Worm (Caenorhabditis elegans) whole organism, L4 larva: ENCODE measurements around the gene C17H11.5.

Source experiments
- D1046.2 ChIP-seq: fragments of 200-800 bp; sonication (Bioruptor generic); IDR thresholded peaks from 2 replicates; pipeline ENCODE4 v1.3.6; 2022; ENCODE audit warnings: missing genetic modification characterization, missing compliant biosample characterization
- F26F4.8 ChIP-seq: fragments of 200-800 bp; sonication (Bioruptor generic); conservative IDR thresholded peaks from 2 replicates; pipeline ENCODE4 v1.3.6; 2022; ENCODE audit warnings: missing genetic modification characterization, missing compliant biosample characterization
- T26A8.4 ChIP-seq: fragments of 200-800 bp; sonication (Bioruptor generic); IDR thresholded peaks from 2 replicates; pipeline ENCODE4 v1.3.6; 2022; ENCODE audit warnings: missing genetic modification characterization, missing compliant biosample characterization
- Y48G9A.11 ChIP-seq: fragments of 200-800 bp; sonication (Bioruptor generic); IDR thresholded peaks from 2 replicates; pipeline ENCODE4 v1.3.6; 2022; ENCODE audit warnings: missing genetic modification reagents, missing genetic modification characterization, missing compliant biosample characterization
- Y5F2A.4 ChIP-seq: fragments of 200-800 bp; sonication (Bioruptor generic); optimal IDR thresholded peaks from 2 replicates; lab custom pipeline; 2018; ENCODE audit warnings: mild to moderate bottlenecking, missing genetic modification characterization, missing compliant biosample characterization
- ZK337.2 ChIP-seq: fragments of 200-800 bp; sonication (Bioruptor generic); IDR thresholded peaks from 2 replicates; pipeline ENCODE4 v1.3.6; 2022; ENCODE audit warnings: missing genetic modification reagents, missing genetic modification characterization, missing compliant biosample characterization
- aly-2 ChIP-seq: sonication (generic microtip); optimal IDR thresholded peaks from 2 replicates; lab custom pipeline; 2018; ENCODE audit warnings: missing biosample characterization, missing genetic modification characterization
- ama-1 ChIP-seq: fragments of 150-350 bp; optimal IDR thresholded peaks from 2 replicates; lab custom pipeline; 2014; ENCODE audit warnings: inconsistent platforms, mixed read lengths
- ceh-20 ChIP-seq: fragments of 200-800 bp; sonication (Bioruptor generic); IDR thresholded peaks from 2 replicates; pipeline ENCODE4 v1.3.6; 2022; ENCODE audit warnings: missing genetic modification reagents, missing genetic modification characterization, missing compliant biosample characterization
- ceh-32 ChIP-seq: sonication (generic microtip); optimal IDR thresholded peaks from 2 replicates; lab custom pipeline; 2016; ENCODE audit warnings: mild to moderate bottlenecking, missing genetic modification characterization, missing compliant biosample characterization; ENCODE audit not compliant: poor library complexity
- ceh-82 ChIP-seq: sonication (generic microtip); optimal IDR thresholded peaks from 2 replicates; lab custom pipeline; 2017; ENCODE audit warnings: missing biosample characterization, missing genetic modification characterization
- ces-1 ChIP-seq: fragments of 150-350 bp; sonication (generic microtip); optimal IDR thresholded peaks from 4 replicates; lab custom pipeline; 2014; ENCODE audit warnings: missing biosample characterization, missing genetic modification reagents, missing genetic modification characterization
- daf-16 ChIP-seq, 3 experiments: sonication (generic microtip); optimal IDR thresholded peaks; 2 replicates each; lab custom pipeline; 2016 to 2017; ENCODE audit warnings: missing genetic modification characterization in 3 of 3, missing genetic modification reagents in 3 of 3, mild to moderate bottlenecking in 2 of 3, missing compliant biosample characterization in 2 of 3, missing biosample characterization in 1 of 3, moderate library complexity in 1 of 3
- daf-8 ChIP-seq: fragments of 200-800 bp; sonication (Bioruptor generic); IDR thresholded peaks from 2 replicates; pipeline ENCODE4 v1.3.6; 2022; ENCODE audit warnings: missing genetic modification characterization, missing compliant biosample characterization
- dmd-6 ChIP-seq: fragments of 200-800 bp; sonication (Bioruptor generic); IDR thresholded peaks from 2 replicates; pipeline ENCODE4 v1.3.6; 2022; ENCODE audit warnings: missing genetic modification reagents, missing genetic modification characterization, missing compliant biosample characterization
- dmd-9 ChIP-seq: fragments of 200-800 bp; sonication (Bioruptor generic); IDR thresholded peaks from 2 replicates; pipeline ENCODE4 v1.3.6; 2022; ENCODE audit warnings: missing genetic modification reagents, missing genetic modification characterization, missing compliant biosample characterization
- dpl-1 ChIP-seq: fragments of 150-350 bp; optimal IDR thresholded peaks from 2 replicates; lab custom pipeline; 2014; ENCODE audit warnings: missing biosample characterization, missing genetic modification reagents, missing genetic modification characterization
- dve-1 ChIP-seq: sonication (generic microtip); optimal IDR thresholded peaks from 2 replicates; lab custom pipeline; 2017; ENCODE audit warnings: antibody characterized with exemption, mild to moderate bottlenecking, missing genetic modification characterization, missing compliant biosample characterization; ENCODE audit not compliant: insufficient read depth
- egl-27 ChIP-seq: sonication (generic microtip); optimal IDR thresholded peaks from 3 replicates; lab custom pipeline; 2017; ENCODE audit warnings: missing biosample characterization, missing genetic modification reagents, missing genetic modification characterization
- hif-1 ChIP-seq, 2 experiments: sonication (generic microtip); optimal IDR thresholded peaks; 2 replicates each; lab custom pipeline; 2016 to 2017; ENCODE audit warnings: missing compliant biosample characterization in 2 of 2, missing genetic modification characterization in 2 of 2, missing genetic modification reagents in 2 of 2, missing genotype in 2 of 2, mild to moderate bottlenecking in 1 of 2
- hlh-30 ChIP-seq: sonication (generic microtip); optimal IDR thresholded peaks from 2 replicates; lab custom pipeline; 2017; ENCODE audit warnings: antibody characterized with exemption, mild to moderate bottlenecking, missing genetic modification characterization, missing compliant biosample characterization; ENCODE audit not compliant: insufficient read depth
- hmg-1.1 ChIP-seq: fragments of 200-800 bp; sonication (Bioruptor generic); IDR thresholded peaks from 2 replicates; pipeline ENCODE4 v1.3.6; 2022; ENCODE audit warnings: missing genetic modification reagents, missing genetic modification characterization, missing compliant biosample characterization
- lin-13 ChIP-seq: fragments of 150-350 bp; optimal IDR thresholded peaks from 2 replicates; lab custom pipeline; 2014; ENCODE audit warnings: missing biosample characterization, missing genetic modification reagents, missing genetic modification characterization
- lin-15B ChIP-seq: fragments of 150-350 bp; sonication (generic microtip); optimal IDR thresholded peaks from 3 replicates; lab custom pipeline; 2014; ENCODE audit warnings: missing biosample characterization, missing genetic modification characterization
- lin-29 ChIP-seq: fragments of 200-800 bp; sonication (Bioruptor generic); IDR thresholded peaks from 2 replicates; pipeline ENCODE4 v1.3.6; 2022; ENCODE audit warnings: missing genetic modification reagents, missing genetic modification characterization, missing compliant biosample characterization
- lin-39 ChIP-seq: fragments of 150-350 bp; optimal IDR thresholded peaks from 2 replicates; lab custom pipeline; 2014; ENCODE audit warnings: missing biosample characterization, missing genetic modification reagents, missing genetic modification characterization
- lir-3 ChIP-seq: sonication (generic microtip); optimal IDR thresholded peaks from 2 replicates; lab custom pipeline; 2016; ENCODE audit warnings: mild to moderate bottlenecking, missing genetic modification characterization, missing compliant biosample characterization
- madf-5 ChIP-seq, 2 experiments: fragments of 200-800 bp; sonication (Bioruptor generic); IDR thresholded peaks; 2 replicates each; pipeline ENCODE4 v1.3.6; 2022; ENCODE audit warnings: missing compliant biosample characterization in 2 of 2, missing genetic modification characterization in 2 of 2
- mxl-2 ChIP-seq: fragments of 200-800 bp; sonication (Bioruptor generic); conservative IDR thresholded peaks from 2 replicates; pipeline ENCODE4 v1.3.6; 2022; ENCODE audit warnings: missing genetic modification reagents, missing genetic modification characterization, missing compliant biosample characterization
- mxl-3 ChIP-seq: fragments of 200-800 bp; sonication (Bioruptor generic); optimal IDR thresholded peaks from 2 replicates; lab custom pipeline; 2018; ENCODE audit warnings: mild to moderate bottlenecking, missing genetic modification characterization, missing compliant biosample characterization
- nhr-10 ChIP-seq: fragments of 150-350 bp; optimal IDR thresholded peaks from 2 replicates; lab custom pipeline; 2014; ENCODE audit warnings: missing biosample characterization, missing genetic modification characterization
- nhr-102 ChIP-seq: sonication (generic microtip); optimal IDR thresholded peaks from 2 replicates; lab custom pipeline; 2016; ENCODE audit warnings: mild to moderate bottlenecking, missing genetic modification characterization, moderate library complexity, missing compliant biosample characterization
- nhr-237 ChIP-seq: sonication (generic microtip); optimal IDR thresholded peaks from 2 replicates; lab custom pipeline; 2017; ENCODE audit warnings: missing biosample characterization, missing genetic modification characterization
- nhr-25 ChIP-seq: sonication (generic microtip); optimal IDR thresholded peaks from 2 replicates; lab custom pipeline; 2017; ENCODE audit warnings: missing genetic modification characterization, mild to moderate bottlenecking, missing compliant biosample characterization, antibody characterized with exemption, moderate library complexity, borderline replicate concordance; ENCODE audit not compliant: insufficient read depth
- nhr-28 ChIP-seq: fragments of 150-350 bp; optimal IDR thresholded peaks from 2 replicates; lab custom pipeline; 2014; ENCODE audit warnings: missing biosample characterization, missing genetic modification characterization
- nhr-42 ChIP-seq: fragments of 200-800 bp; sonication (Bioruptor generic); IDR thresholded peaks from 2 replicates; pipeline ENCODE4 v1.3.6; 2022; ENCODE audit warnings: missing genetic modification characterization, missing compliant biosample characterization
- nhr-6 ChIP-seq: fragments of 150-350 bp; optimal IDR thresholded peaks from 2 replicates; lab custom pipeline; 2014; ENCODE audit warnings: missing biosample characterization, missing genetic modification characterization
- nhr-76 ChIP-seq: fragments of 150-350 bp; optimal IDR thresholded peaks from 2 replicates; lab custom pipeline; 2014; ENCODE audit warnings: missing biosample characterization, missing genetic modification characterization
- php-3 ChIP-seq: fragments of 200-800 bp; sonication (Bioruptor generic); IDR thresholded peaks from 2 replicates; pipeline ENCODE4 v1.3.6; 2022; ENCODE audit warnings: missing genetic modification reagents, missing genetic modification characterization, missing compliant biosample characterization
- sdz-12 ChIP-seq: fragments of 200-800 bp; sonication (Bioruptor generic); optimal IDR thresholded peaks from 2 replicates; lab custom pipeline; 2018; ENCODE audit warnings: mild to moderate bottlenecking, missing genetic modification characterization, missing compliant biosample characterization
- skn-1 ChIP-seq: fragments of 150-350 bp; optimal IDR thresholded peaks from 2 replicates; lab custom pipeline; 2014; ENCODE audit warnings: missing biosample characterization, missing genetic modification characterization
- snpc-1.2 ChIP-seq: fragments of 200-800 bp; sonication (Bioruptor generic); IDR thresholded peaks from 2 replicates; pipeline ENCODE4 v1.3.6; 2022; ENCODE audit warnings: missing genetic modification reagents, missing genetic modification characterization, missing compliant biosample characterization
- snpc-4 ChIP-seq: fragments of 150-350 bp; optimal IDR thresholded peaks from 2 replicates; lab custom pipeline; 2014; ENCODE audit warnings: missing biosample characterization, missing genetic modification characterization
- spr-3 ChIP-seq: fragments of 200-800 bp; sonication (Bioruptor generic); optimal IDR thresholded peaks from 2 replicates; lab custom pipeline; 2018; ENCODE audit warnings: mild to moderate bottlenecking, missing genetic modification characterization, missing compliant biosample characterization
- tra-1 ChIP-seq: fragments of 200-800 bp; sonication (Bioruptor generic); IDR thresholded peaks from 2 replicates; pipeline ENCODE4 v1.3.6; 2022; ENCODE audit warnings: missing genetic modification reagents, missing genetic modification characterization, missing compliant biosample characterization
- unc-130 ChIP-seq: sonication (generic microtip); optimal IDR thresholded peaks from 2 replicates; lab custom pipeline; 2016; ENCODE audit warnings: missing genetic modification reagents, missing genetic modification characterization, missing compliant biosample characterization
- unc-39 ChIP-seq: sonication (generic microtip); optimal IDR thresholded peaks from 2 replicates; lab custom pipeline; 2017; ENCODE audit warnings: missing biosample characterization, missing genetic modification characterization
- zfp-2 ChIP-seq: sonication (generic microtip); optimal IDR thresholded peaks from 2 replicates; lab custom pipeline; 2016; ENCODE audit warnings: mild to moderate bottlenecking, missing genetic modification characterization, missing compliant biosample characterization
- zip-11 ChIP-seq: fragments of 200-800 bp; sonication (Bioruptor generic); IDR thresholded peaks from 2 replicates; pipeline ENCODE4 v1.3.6; 2022; ENCODE audit warnings: missing genetic modification characterization, missing compliant biosample characterization
- ztf-7 ChIP-seq: fragments of 150-350 bp; optimal IDR thresholded peaks from 2 replicates; lab custom pipeline; 2014; ENCODE audit warnings: missing biosample characterization, missing genetic modification characterization

Gene C17H11.5

ce11 chrX:8156502-8156901, 28.4 kb downstream of the C17H11.5 start (continued):
- TF ChIP-seq Y48G9A.11 (GFP tag; lab: Robert Waterston, UW): peak; percentile 50; the same call in 1 of the 2 replicates
- no peak for TF ChIP-seq skn-1
- TF ChIP-seq spr-3: no peak
- TF ChIP-seq unc-130 (GFP tag; lab: Kevin White, UChicago): no peak
- no peak for TF ChIP-seq snpc-4 (tag; lab: Kevin White, UChicago)
- no peak for TF ChIP-seq D1046.2 (GFP tag; lab: Robert Waterston, UW)
- 0 out of 2 replicates have a peak, but pooled peaks have one; percentile 17 for TF ChIP-seq lin-29 (GFP tag; lab: Robert Waterston, UW)
- TF ChIP-seq hmg-1.1 (GFP tag; lab: Robert Waterston, UW): peak; percentile 7
- no peak for TF ChIP-seq lin-15B (tag; lab: Kevin White, UChicago)
- peak; percentile 44; the same call in 1 of the 2 replicates for TF ChIP-seq php-3
- TF ChIP-seq nhr-25: no peak
- no peak for TF ChIP-seq nhr-76 (tag; lab: Kevin White, UChicago)
- no peak for TF ChIP-seq tra-1 (GFP tag; lab: Robert Waterston, UW)
- no peak for TF ChIP-seq dpl-1 (GFP tag; lab: Kevin White, UChicago)
- TF ChIP-seq dve-1 (tag; lab: Kevin White, UChicago): peak; percentile 65
- no peak for TF ChIP-seq egl-27 (tag; lab: Kevin White, UChicago)
- TF ChIP-seq aly-2 (tag; lab: Kevin White, UChicago): no peak
- peak; percentile 22; the same call in 1 of the 2 replicates for TF ChIP-seq T26A8.4 (GFP tag; lab: Robert Waterston, UW)
- TF ChIP-seq madf-5 (GFP tag; IDR thresholded peaks at IDR 0.05; lab: Robert Waterston, UW): 0 out of 4 replicates have a peak, but pooled peaks of 1 of the 2 experiments have one; percentile 25
- TF ChIP-seq snpc-1.2 (GFP tag; lab: Robert Waterston, UW): peak; percentile 73
- TF ChIP-seq ces-1: no peak
- TF ChIP-seq Y5F2A.4 (GFP tag; lab: Kevin White, UChicago): no peak
- TF ChIP-seq daf-8 (GFP tag; lab: Robert Waterston, UW): no peak
- no peak for TF ChIP-seq nhr-102 (tag; lab: Kevin White, UChicago)
- 0 out of 2 replicates have a peak, but pooled peaks have one; percentile 61 for TF ChIP-seq F26F4.8 (GFP tag; lab: Robert Waterston, UW)
- peak; percentile 50 for TF ChIP-seq hlh-30 (tag; lab: Kevin White, UChicago)
- TF ChIP-seq nhr-10: no peak
- TF ChIP-seq daf-16 (GFP tag; optimal IDR thresholded peaks at IDR 0.05; lab: Kevin White, UChicago): no peak
- TF ChIP-seq daf-16 (tag; optimal IDR thresholded peaks at IDR 0.05; lab: Kevin White, UChicago): peak; percentile 34
- TF ChIP-seq nhr-28 (tag; lab: Kevin White, UChicago): peak; percentile 21
- TF ChIP-seq lin-39: no peak
- no peak for TF ChIP-seq mxl-2 (GFP tag; lab: Robert Waterston, UW)
- no peak for TF ChIP-seq zip-11 (GFP tag; lab: Robert Waterston, UW)
- no peak for TF ChIP-seq lin-13
- TF ChIP-seq dmd-9: no peak
- no peak for TF ChIP-seq hif-1 (tag; optimal IDR thresholded peaks at IDR 0.05; lab: Kevin White, UChicago)
- TF ChIP-seq nhr-42: 0 out of 2 replicates have a peak, but pooled peaks have one; percentile 8
- TF ChIP-seq lir-3 (tag; lab: Kevin White, UChicago): no peak

- no peak; the same call in 1 of the 2 replicates for TF ChIP-seq dmd-6 (GFP tag; lab: Robert Waterston, UW)
- TF ChIP-seq snpc-4 (tag; lab: Kevin White, UChicago): no peak
- no peak for TF ChIP-seq ztf-7 (tag; lab: Kevin White, UChicago)
- no peak for TF ChIP-seq mxl-3 (GFP tag; lab: Kevin White, UChicago)
- TF ChIP-seq sdz-12 (GFP tag; lab: Kevin White, UChicago): no peak
- TF ChIP-seq ceh-82 (tag; lab: Kevin White, UChicago): no peak
- TF ChIP-seq nhr-237 (tag; lab: Kevin White, UChicago): no peak
- TF ChIP-seq zfp-2 (tag; lab: Kevin White, UChicago): no peak
- TF ChIP-seq mxl-2 (GFP tag; lab: Robert Waterston, UW): no peak
- TF ChIP-seq ceh-20 (GFP tag; lab: Robert Waterston, UW): 0 out of 2 replicates have a peak, but pooled peaks have one; percentile 26
- no peak for TF ChIP-seq egl-27 (tag; lab: Kevin White, UChicago)
- no peak for TF ChIP-seq lin-15B (tag; lab: Kevin White, UChicago)
- no peak for TF ChIP-seq nhr-6 (tag; lab: Kevin White, UChicago)
- TF ChIP-seq ama-1 (lab: Kevin White, UChicago): no peak
- no peak for TF ChIP-seq unc-39
- TF ChIP-seq ZK337.2 (GFP tag; lab: Robert Waterston, UW): peak; percentile 45; the same call in 1 of the 2 replicates
- TF ChIP-seq dve-1 (tag; lab: Kevin White, UChicago): no peak
- no peak for TF ChIP-seq ceh-32 (tag; lab: Kevin White, UChicago)
- no peak; the same call in 1 of the 2 replicates for TF ChIP-seq T26A8.4 (GFP tag; lab: Robert Waterston, UW)
Measured at ce11 chrX:8155969-8156368, 29.0 kb downstream of the C17H11.5 start.
